Worm (Caenorhabditis elegans) whole organism, L2 larva: ENCODE data around the gene F38A6.5.

ENCODE experiments used
- mdl-1 ChIP-seq, 2 experiments: fragments of 150-350 bp in 1 of 2; sonication (generic microtip) in 1 of 2; optimal IDR thresholded peaks; 2 replicates each; lab custom pipeline; 2017; ENCODE audit warnings: missing biosample characterization in 2 of 2, missing genetic modification characterization in 2 of 2
- nhr-11 ChIP-seq: fragments of 150-350 bp; optimal IDR thresholded peaks from 2 replicates; lab custom pipeline; 2014; ENCODE audit warnings: missing biosample characterization, missing genetic modification characterization

- no peak for TF ChIP-seq nhr-11 (tag; lab: Kevin White, UChicago)
- TF ChIP-seq mdl-1 (tag; optimal IDR thresholded peaks at IDR 0.05; lab: Kevin White, UChicago) = no peak
Measured at ce11 chrV:20780400-20780799, 6.9 kb upstream of the F38A6.5 start, which contains the start of gene hif-1.
